Fruit fly (Drosophila melanogaster): Measurements from ENCODE around the gene Gr89a.

DNA sequence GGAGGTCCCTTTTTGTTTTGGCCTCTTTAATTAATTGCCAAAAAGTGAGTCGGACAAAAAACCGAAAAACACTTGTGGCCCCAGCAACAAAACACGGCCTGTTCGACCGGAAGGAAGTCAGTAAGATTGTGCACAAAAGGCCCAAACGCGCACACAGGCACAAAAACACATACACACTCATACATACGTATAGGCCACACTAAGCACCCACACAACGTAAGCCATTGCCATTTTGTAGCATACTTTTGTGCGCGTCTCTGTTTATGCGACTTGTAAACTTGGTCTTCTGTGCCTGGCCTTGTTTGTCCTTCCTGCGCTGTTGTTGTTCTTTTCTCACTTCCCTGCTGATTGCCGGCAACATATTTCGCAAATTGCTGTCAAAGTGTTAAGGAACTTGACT lies 31.7 kb upstream of the Gr89a start:
- TF ChIP-seq psq (optimal IDR thresholded peaks at IDR 0.05), result no peak
- TF ChIP-seq usp (GFP tag; optimal IDR thresholded peaks at IDR 0.05), result no peak
- no peak for TF ChIP-seq EcR (GFP tag; optimal IDR thresholded peaks at IDR 0.05)
